Fruit fly (Drosophila melanogaster) whole organism, pupa: ENCODE results near the gene CG14926.

Experiments
- CG10348 ChIP-seq: fragments of 200-800 bp; sonication (Bioruptor generic); IDR thresholded peaks from 2 replicates; pipeline ENCODE4 v1.3.6; 2022; ENCODE audit warnings: missing biosample characterization, missing genetic modification characterization
- CG12605 ChIP-seq: fragments of 200-800 bp; sonication (Bioruptor generic); IDR thresholded peaks from 2 replicates; pipeline ENCODE4 v1.3.6; 2022; ENCODE audit warnings: missing biosample characterization, missing genetic modification characterization
- CG14655 ChIP-seq: fragments of 200-800 bp; sonication (Bioruptor generic); optimal IDR thresholded peaks from 3 replicates; lab custom pipeline; 2017; ENCODE audit warnings: mild to moderate bottlenecking, missing biosample characterization, missing genetic modification reagents, missing genetic modification characterization
- CG17806 ChIP-seq: fragments of 200-800 bp; sonication (Bioruptor generic); optimal IDR thresholded peaks from 2 replicates; lab custom pipeline; 2018; ENCODE audit warnings: missing biosample characterization, mild to moderate bottlenecking, missing genetic modification characterization, moderate library complexity
- CG32121 ChIP-seq: fragments of 200-800 bp; sonication (Bioruptor generic); IDR thresholded peaks from 2 replicates; pipeline ENCODE4 v1.3.6; 2022; ENCODE audit warnings: missing biosample characterization, missing genetic modification characterization
- CG34367 ChIP-seq: fragments of 200-800 bp; sonication (Bioruptor generic); optimal IDR thresholded peaks from 2 replicates; lab custom pipeline; 2018; ENCODE audit warnings: missing biosample characterization, mild to moderate bottlenecking, missing genetic modification characterization
- CG4496 ChIP-seq: fragments of 200-800 bp; sonication (Bioruptor generic); IDR thresholded peaks from 3 replicates; pipeline ENCODE4 v1.3.6; 2022; ENCODE audit warnings: missing biosample characterization, missing genetic modification characterization
- CG8159 ChIP-seq: fragments of 200-800 bp; sonication (Bioruptor generic); optimal IDR thresholded peaks from 3 replicates; lab custom pipeline; 2018; ENCODE audit warnings: missing biosample characterization, mild to moderate bottlenecking, missing genetic modification characterization, moderate library complexity
- CG8301 ChIP-seq: fragments of 200-800 bp; sonication (Bioruptor generic); optimal IDR thresholded peaks from 2 replicates; lab custom pipeline; 2018; ENCODE audit warnings: missing biosample characterization, mild to moderate bottlenecking, missing genetic modification characterization
- EcR ChIP-seq: fragments of 200-800 bp; sonication (Bioruptor generic); optimal IDR thresholded peaks from 3 replicates; lab custom pipeline; 2019; ENCODE audit warnings: missing biosample characterization, missing genetic modification characterization, mild to moderate bottlenecking, moderate library complexity, missing genetic modification reagents
- Pif1A ChIP-seq: fragments of 200-800 bp; sonication (Bioruptor generic); optimal IDR thresholded peaks from 3 replicates; lab custom pipeline; 2016; ENCODE audit warnings: missing biosample characterization, missing genetic modification characterization
- Pif1B ChIP-seq: fragments of 200-800 bp; sonication (Bioruptor generic); optimal IDR thresholded peaks from 3 replicates; lab custom pipeline; 2016; ENCODE audit warnings: missing biosample characterization, missing genetic modification characterization
- fd96Ca ChIP-seq: fragments of 200-800 bp; sonication (Bioruptor generic); IDR thresholded peaks from 3 replicates; pipeline ENCODE4 v1.3.6; 2022; ENCODE audit warnings: missing biosample characterization, missing genetic modification characterization
- gl ChIP-seq: fragments of 200-800 bp; sonication (Bioruptor generic); optimal IDR thresholded peaks from 2 replicates; lab custom pipeline; 2018; ENCODE audit warnings: missing biosample characterization, mild to moderate bottlenecking, missing genetic modification characterization
- rn ChIP-seq: fragments of 200-800 bp; sonication (Bioruptor generic); IDR thresholded peaks from 2 replicates; pipeline ENCODE4 v1.3.6; 2022; ENCODE audit warnings: missing biosample characterization, missing genetic modification characterization

The CG14926 gene

DNA sequence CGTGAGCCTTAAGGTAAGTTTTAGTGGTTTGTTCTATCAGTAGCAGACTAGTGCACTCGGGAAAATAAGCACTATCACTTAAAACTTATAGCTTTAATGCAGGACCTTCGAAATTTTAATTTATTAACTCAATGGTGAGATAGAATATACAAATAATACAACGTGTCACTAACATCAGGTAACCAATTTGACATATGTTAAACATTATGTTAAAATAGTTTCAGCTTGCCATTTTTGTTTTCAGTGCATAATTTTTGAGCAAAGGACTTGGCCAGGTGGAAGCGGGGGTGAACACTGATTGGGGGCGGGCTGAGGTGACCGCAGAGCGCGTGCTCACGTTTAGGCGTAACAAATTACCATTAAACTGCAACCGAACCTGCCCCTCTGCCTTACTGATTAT is 40.6 kb downstream of the CG14926 start:
- TF ChIP-seq gl (tag; lab: Kevin White, UChicago): no peak
- no peak for TF ChIP-seq CG12605 (GFP tag; lab: Robert Waterston, UW)
- TF ChIP-seq CG32121 (GFP tag; lab: Robert Waterston, UW): no peak
- TF ChIP-seq CG8159 (tag; lab: Kevin White, UChicago): no peak
- no peak for TF ChIP-seq CG8301 (tag; lab: Kevin White, UChicago)
- TF ChIP-seq CG10348 (GFP tag; lab: Robert Waterston, UW): no peak
- TF ChIP-seq CG17806 (tag; lab: Kevin White, UChicago): no peak
- TF ChIP-seq EcR (GFP tag; lab: Kevin White, UChicago): no peak
- TF ChIP-seq Pif1B (GFP tag; lab: Kevin White, UChicago): no peak
- TF ChIP-seq, all 21 proteins: peak for 0

DNA sequence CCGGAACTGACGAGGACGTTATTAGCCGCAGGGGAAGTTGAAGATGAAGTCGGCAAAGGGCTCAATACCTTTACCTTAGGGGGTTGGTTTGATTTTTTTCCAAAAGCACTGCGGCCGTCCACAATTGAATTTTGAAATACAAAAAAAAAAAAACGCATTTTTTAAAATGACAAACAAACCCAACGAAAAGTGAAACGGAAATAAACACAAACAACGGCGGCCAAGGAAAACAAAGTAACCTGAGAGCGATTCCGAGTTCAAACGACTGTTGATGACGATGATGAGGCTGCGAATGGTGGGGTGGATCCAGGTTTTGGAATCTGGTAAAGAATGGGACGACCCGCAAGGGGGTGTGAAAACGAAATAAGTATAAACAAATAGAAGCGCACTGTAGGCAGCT is 46.6 kb downstream of the CG14926 start:
- TF ChIP-seq CG8159 (tag; lab: Kevin White, UChicago) (no peak), CG10348 (GFP tag; lab: Robert Waterston, UW) (no peak), CG4496 (GFP tag; lab: Robert Waterston, UW) (no peak), gl (tag; lab: Kevin White, UChicago) (no peak), rn (GFP tag; lab: Robert Waterston, UW) (no peak), CG14655 (GFP tag; lab: Kevin White, UChicago) (no peak), EcR (GFP tag; lab: Kevin White, UChicago) (no peak), fd96Ca (no peak), Pif1B (GFP tag; lab: Kevin White, UChicago) (no peak), CG32121 (GFP tag; lab: Robert Waterston, UW) (no peak)
- TF ChIP-seq, all 21 proteins: peak for 0

dm6 chr2L:11295762-11296161 is 47.4 kb downstream of the CG14926 start:
- TF ChIP-seq CG8159 (tag; lab: Kevin White, UChicago): no peak
- TF ChIP-seq CG34367 (tag; lab: Kevin White, UChicago): no peak
- no peak for TF ChIP-seq Pif1B (GFP tag; lab: Kevin White, UChicago)
- TF ChIP-seq CG12605 (GFP tag; lab: Robert Waterston, UW): no peak
- TF ChIP-seq CG4496 (GFP tag; lab: Robert Waterston, UW): no peak
- TF ChIP-seq Pif1A (GFP tag; lab: Kevin White, UChicago): no peak
- TF ChIP-seq rn (GFP tag; lab: Robert Waterston, UW): no peak
- no peak for TF ChIP-seq CG8301 (tag; lab: Kevin White, UChicago)
- no peak for TF ChIP-seq CG10348 (GFP tag; lab: Robert Waterston, UW)
